ENCODE assay signal across 7 worm cellular contexts in genomic region chrIV:4386351-4386750, ce11.
TF ChIP-seq lines count a peak whose summit lies in the region.

Gene tald-1 (plus strand): TSS chrIV:4386651.

TF ChIP-seq in whole organism, L1 larva, 84 proteins besides CTCF, POLR2A, EP300 and RAD21:
- TF ChIP-seq skn-1 (tag; optimal IDR thresholded peaks at IDR 0.05; lab: Kevin White, UChicago) (no peak), elt-2 (tag; optimal IDR thresholded peaks at IDR 0.05; lab: Kevin White, UChicago) (peak; percentile 40)

TF ChIP-seq in whole organism, L2 larva, 48 proteins besides CTCF, POLR2A, EP300 and RAD21:
- TF ChIP-seq alr-1 (tag; optimal IDR thresholded peaks at IDR 0.05; lab: Kevin White, UChicago) (no peak), fos-1 (tag; optimal IDR thresholded peaks at IDR 0.05; lab: Kevin White, UChicago) (peak; percentile 47), sem-4 (tag; optimal IDR thresholded peaks at IDR 0.05; lab: Kevin White, UChicago) (no peak)

TF ChIP-seq in whole organism, L3 larva, 47 proteins besides CTCF, POLR2A, EP300 and RAD21:
- TF ChIP-seq egl-27 (tag; optimal IDR thresholded peaks at IDR 0.05; lab: Kevin White, UChicago): no peak
- TF ChIP-seq snpc-4 (tag; optimal IDR thresholded peaks at IDR 0.05; lab: Kevin White, UChicago): no peak
- no peak for TF ChIP-seq egl-5 (tag; optimal IDR thresholded peaks at IDR 0.05; lab: Kevin White, UChicago)
- TF ChIP-seq ceh-28 (tag; optimal IDR thresholded peaks at IDR 0.05; lab: Kevin White, UChicago): peak; percentile 24
- no peak for TF ChIP-seq ceh-16 (tag; optimal IDR thresholded peaks at IDR 0.05; lab: Kevin White, UChicago)
- no peak for TF ChIP-seq ama-1 (optimal IDR thresholded peaks at IDR 0.05; lab: Kevin White, UChicago)
- TF ChIP-seq nhr-12 (tag; optimal IDR thresholded peaks at IDR 0.05; lab: Kevin White, UChicago): no peak
- peak; percentile 70 for TF ChIP-seq elt-2 (tag; optimal IDR thresholded peaks at IDR 0.05; lab: Kevin White, UChicago)

TF ChIP-seq in whole organism, L4 larva, 104 proteins besides CTCF, POLR2A, EP300 and RAD21 (continues in another document):
- TF ChIP-seq dve-1 (tag; optimal IDR thresholded peaks at IDR 0.05; lab: Kevin White, UChicago; ENCODE audit: insufficient read depth) (peak; percentile 5), F10B5.3 (tag; optimal IDR thresholded peaks at IDR 0.05; lab: Kevin White, UChicago) (no peak), fos-1 (tag; optimal IDR thresholded peaks at IDR 0.05; lab: Kevin White, UChicago) (no peak), nhr-76 (tag; optimal IDR thresholded peaks at IDR 0.05; lab: Kevin White, UChicago) (no peak), ceh-28 (tag; optimal IDR thresholded peaks at IDR 0.05; lab: Kevin White, UChicago) (peak; percentile 38), nhr-28 (tag; optimal IDR thresholded peaks at IDR 0.05; lab: Kevin White, UChicago) (no peak), madf-9 (GFP tag; conservative IDR thresholded peaks at IDR 0.05; lab: Robert Waterston, UW) (no peak), nhr-237 (tag; optimal IDR thresholded peaks at IDR 0.05; lab: Kevin White, UChicago) (no peak), aha-1 (tag; lab: Kevin White, UChicago) (no peak), F49E8.2 (tag; optimal IDR thresholded peaks at IDR 0.05; lab: Kevin White, UChicago; ENCODE audit: borderline replicate concordance) (no peak), lsy-2 (tag; optimal IDR thresholded peaks at IDR 0.05; lab: Kevin White, UChicago) (no peak), ZK546.5 (tag; optimal IDR thresholded peaks at IDR 0.05; lab: Kevin White, UChicago) (no peak), snpc-1.2 (GFP tag; IDR thresholded peaks at IDR 0.05; lab: Robert Waterston, UW) (peak; percentile 25; the same call in 1 of the 2 replicates), fkh-10 (GFP tag; optimal IDR thresholded peaks at IDR 0.05; lab: Kevin White, UChicago) (no peak), D1046.2 (GFP tag; IDR thresholded peaks at IDR 0.05; lab: Robert Waterston, UW) (no peak), ceh-82 (tag; optimal IDR thresholded peaks at IDR 0.05; lab: Kevin White, UChicago) (no peak), rbr-2 (tag; optimal IDR thresholded peaks at IDR 0.05; lab: Kevin White, UChicago) (no peak), set-16 (GFP tag; IDR thresholded peaks at IDR 0.05; lab: Robert Waterston, UW) (no peak), dmd-9 (GFP tag; IDR thresholded peaks at IDR 0.05; lab: Robert Waterston, UW) (no peak), zag-1 (tag; optimal IDR thresholded peaks at IDR 0.05; lab: Kevin White, UChicago) (no peak), lir-3 (tag; optimal IDR thresholded peaks at IDR 0.05; lab: Kevin White, UChicago) (no peak)

TF ChIP-seq in whole organism, late embryonic, 69 proteins besides CTCF, POLR2A, EP300 and RAD21:
- TF ChIP-seq ref-2 (tag; optimal IDR thresholded peaks at IDR 0.05; lab: Kevin White, UChicago) (no peak), elt-2 (tag; optimal IDR thresholded peaks at IDR 0.05; lab: Kevin White, UChicago) (peak; percentile 39)
TF ChIP-seq in whole organism, late embryonic: peak in this region for 1.

TF ChIP-seq in whole organism, midembryonic, 9 proteins besides CTCF, POLR2A, EP300 and RAD21:
- TF ChIP-seq T22C8.4 (GFP tag; IDR thresholded peaks at IDR 0.05; lab: Robert Waterston, UW) (0 out of 2 replicates have a peak, but pooled peaks have one; percentile 34), ztf-23 (GFP tag; IDR thresholded peaks at IDR 0.05; lab: Robert Waterston, UW) (no peak), flt-1 (GFP tag; IDR thresholded peaks at IDR 0.05; lab: Robert Waterston, UW) (no peak)

TF ChIP-seq in whole organism, young adult, 124 proteins besides CTCF, POLR2A, EP300 and RAD21:
- TF ChIP-seq K12H6.12 (tag; optimal IDR thresholded peaks at IDR 0.05; lab: Kevin White, UChicago) (no peak), dpl-1 (GFP tag; optimal IDR thresholded peaks at IDR 0.05; lab: Kevin White, UChicago) (no peak), atf-7 (tag; optimal IDR thresholded peaks at IDR 0.05; lab: Kevin White, UChicago) (no peak), unc-130 (GFP tag; optimal IDR thresholded peaks at IDR 0.05; lab: Kevin White, UChicago) (no peak), mxl-1 (tag; optimal IDR thresholded peaks at IDR 0.05; lab: Kevin White, UChicago) (no peak), ceh-40 (GFP tag; IDR thresholded peaks at IDR 0.05; lab: Robert Waterston, UW) (no peak), snpc-4 (GFP tag; optimal IDR thresholded peaks at IDR 0.05; lab: Kevin White, UChicago) (no peak), snpc-4 (tag; optimal IDR thresholded peaks at IDR 0.05; lab: Kevin White, UChicago) (peak in 1 of 4 experiments; percentile 7), let-526 (GFP tag; IDR thresholded peaks at IDR 0.05; lab: Robert Waterston, UW) (no peak), nhr-80 (tag; optimal IDR thresholded peaks at IDR 0.05; lab: Kevin White, UChicago) (peak; percentile 14), F39B2.1 (GFP tag; IDR thresholded peaks at IDR 0.05; lab: Robert Waterston, UW) (no peak), B0035.1 (tag; optimal IDR thresholded peaks at IDR 0.05; lab: Kevin White, UChicago) (no peak), ekl-4 (GFP tag; IDR thresholded peaks at IDR 0.05; lab: Robert Waterston, UW) (no peak), ama-1 (optimal IDR thresholded peaks at IDR 0.05; lab: Kevin White, UChicago) (no peak), ama-1 (GFP tag; optimal IDR thresholded peaks at IDR 0.05; lab: Kevin White, UChicago) (peak; percentile 5 to 29)
